Worm (Caenorhabditis elegans) whole organism, L4 larva: ENCODE measurements around the gene emb-30.

Source experiments
- aha-1 ChIP-seq: fragments of 150-350 bp; peaks from one replicate; lab custom pipeline; 2014; ENCODE audit warnings: missing biosample characterization, missing genetic modification characterization
- dmd-9 ChIP-seq: fragments of 200-800 bp; sonication (Bioruptor generic); IDR thresholded peaks from 2 replicates; pipeline ENCODE4 v1.3.6; 2022; ENCODE audit warnings: missing genetic modification reagents, missing genetic modification characterization, missing compliant biosample characterization
- dpl-1 ChIP-seq: fragments of 150-350 bp; optimal IDR thresholded peaks from 2 replicates; lab custom pipeline; 2014; ENCODE audit warnings: missing biosample characterization, missing genetic modification reagents, missing genetic modification characterization
- mdl-1 ChIP-seq, 2 experiments: fragments of 150-350 bp in 1 of 2; sonication (generic microtip) in 1 of 2; optimal IDR thresholded peaks; 2 replicates each; lab custom pipeline; 2014 to 2017; ENCODE audit warnings: missing biosample characterization in 2 of 2, missing genetic modification characterization in 2 of 2
- mxl-2 ChIP-seq: fragments of 200-800 bp; sonication (Bioruptor generic); conservative IDR thresholded peaks from 2 replicates; pipeline ENCODE4 v1.3.6; 2022; ENCODE audit warnings: missing genetic modification reagents, missing genetic modification characterization, missing compliant biosample characterization
- nhr-6 ChIP-seq: fragments of 150-350 bp; optimal IDR thresholded peaks from 2 replicates; lab custom pipeline; 2014; ENCODE audit warnings: missing biosample characterization, missing genetic modification characterization
- nhr-77 ChIP-seq: fragments of 150-350 bp; optimal IDR thresholded peaks from 2 replicates; lab custom pipeline; 2014; ENCODE audit warnings: missing biosample characterization, missing genetic modification characterization
- pha-4 ChIP-seq, 2 experiments: fragments of 150-350 bp in 1 of 2; fragments of 200-800 bp in 1 of 2; sonication (Bioruptor generic) in 1 of 2; IDR thresholded peaks in 1 of 2; optimal IDR thresholded peaks in 1 of 2; 2 replicates each; pipeline versions ENCODE4 v1.3.6 to Lab custom; 2014 to 2022; ENCODE audit warnings: missing genetic modification characterization in 2 of 2, missing genetic modification reagents in 2 of 2, missing biosample characterization in 1 of 2, missing compliant biosample characterization in 1 of 2
- snpc-4 ChIP-seq: fragments of 150-350 bp; optimal IDR thresholded peaks from 2 replicates; lab custom pipeline; 2014; ENCODE audit warnings: missing biosample characterization, missing genetic modification characterization

DNA sequence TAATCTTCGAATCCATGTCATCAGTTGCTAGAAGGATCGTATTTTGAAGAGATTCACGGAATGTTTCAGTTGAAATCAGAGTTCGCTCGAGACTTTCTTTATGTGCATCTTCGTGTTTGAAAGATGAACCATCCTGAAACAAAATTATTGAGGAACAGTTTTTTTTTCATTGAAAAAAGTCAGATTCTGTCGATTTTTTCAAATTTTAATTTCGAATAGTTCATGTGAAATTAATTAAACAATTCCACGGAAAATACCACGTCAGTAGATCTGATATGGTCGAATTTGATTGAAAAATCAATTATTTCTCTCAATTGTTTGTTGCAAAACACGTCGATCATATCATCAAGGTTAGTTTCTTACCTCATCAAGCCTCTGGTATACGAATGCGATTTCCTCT, 1.9 kb downstream of the emb-30 start, which contains the start of gene F54C8.1:
- TF ChIP-seq dmd-9 (no peak), mxl-2 (GFP tag; lab: Robert Waterston, UW) (no peak), nhr-6 (tag; lab: Kevin White, UChicago) (no peak), nhr-77 (tag; lab: Kevin White, UChicago) (no peak), snpc-4 (tag; lab: Kevin White, UChicago) (no peak), aha-1 (tag; lab: Kevin White, UChicago) (no peak), pha-4 (GFP tag; IDR thresholded peaks at IDR 0.05; lab: Robert Waterston, UW) (no peak), pha-4 (tag; optimal IDR thresholded peaks at IDR 0.05; lab: Kevin White, UChicago) (no peak), mdl-1 (tag; optimal IDR thresholded peaks at IDR 0.05; lab: Kevin White, UChicago) (no peak), dpl-1 (GFP tag; lab: Kevin White, UChicago) (no peak)
